Fruit fly (Drosophila melanogaster): ENCODE data around the gene MED14.
A peak's percentile ranks its signal among the peaks of the same experiment; 100 is the strongest.

DNA sequence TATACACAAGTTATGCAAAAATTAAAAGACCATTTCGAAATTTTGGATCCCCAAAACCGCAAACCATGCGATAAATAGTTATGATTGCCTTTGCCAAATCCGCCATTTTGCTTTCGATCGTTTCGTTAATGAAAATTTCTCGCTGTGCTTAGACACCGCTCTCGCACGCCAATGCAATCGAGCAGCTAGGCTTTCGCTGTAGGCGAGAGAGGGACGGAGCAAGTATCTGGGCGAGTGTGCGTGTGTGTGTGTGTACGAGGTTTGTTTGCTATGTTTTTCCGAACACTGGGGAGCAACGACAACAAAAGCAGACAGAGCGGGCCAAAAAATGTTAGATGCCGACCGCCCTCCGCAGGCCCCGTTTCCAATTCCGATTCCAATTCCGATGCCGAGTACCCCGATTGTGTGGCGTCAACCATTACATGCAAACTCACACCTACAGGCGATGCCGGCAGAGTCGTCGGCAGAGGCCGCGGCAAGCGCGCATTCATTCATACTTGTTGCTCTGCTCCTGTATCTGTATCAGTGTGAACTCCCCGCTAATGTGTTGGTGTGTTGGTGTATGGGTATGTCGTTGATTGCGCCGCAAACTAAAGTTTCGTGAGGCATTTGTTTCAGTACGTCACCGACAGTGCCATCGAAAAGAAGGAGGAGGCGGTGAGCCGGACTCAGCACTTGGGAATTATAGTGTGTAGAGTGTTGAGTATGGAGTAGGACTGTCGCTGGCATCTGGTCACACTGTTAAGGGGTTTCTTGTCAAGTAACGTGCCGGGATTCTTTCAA is 35.0 kb downstream of the MED14 start:
- no peak for TF ChIP-seq usp (GFP tag; optimal IDR thresholded peaks at IDR 0.05)
- TF ChIP-seq pan (optimal IDR thresholded peaks at IDR 0.05): no peak
- TF ChIP-seq psq (optimal IDR thresholded peaks at IDR 0.05): no peak
- peak; percentile 70 for TF ChIP-seq Dll (optimal IDR thresholded peaks at IDR 0.05)
- TF ChIP-seq CG8478 (optimal IDR thresholded peaks at IDR 0.05): peak; percentile 49
- TF ChIP-seq EcR (GFP tag; optimal IDR thresholded peaks at IDR 0.05): peak in 1 of 2 experiments; percentile 61
